Fruit fly (Drosophila melanogaster) whole organism, embryonic: ENCODE data around the gene TBC1d7.

Source experiments
- Atf6 ChIP-seq: fragments of 200-800 bp; sonication (Bioruptor generic); IDR thresholded peaks from 2 replicates; pipeline ENCODE4 v1.3.6; 2022; ENCODE audit warnings: missing biosample characterization, missing genetic modification characterization
- B-H2 ChIP-seq: fragments of 200-800 bp; sonication (Bioruptor generic); optimal IDR thresholded peaks from 2 replicates; lab custom pipeline; 2018; ENCODE audit warnings: missing biosample characterization, mild to moderate bottlenecking, missing genetic modification characterization
- CG1024 ChIP-seq: fragments of 200-800 bp; sonication (Bioruptor generic); IDR thresholded peaks from 2 replicates; pipeline ENCODE4 v1.3.6; 2022; ENCODE audit warnings: missing biosample characterization, missing genetic modification characterization
- CG10267 ChIP-seq: fragments of 200-800 bp; sonication (Bioruptor generic); optimal IDR thresholded peaks from 2 replicates; lab custom pipeline; 2018; ENCODE audit warnings: missing biosample characterization, mild to moderate bottlenecking, missing genetic modification characterization, moderate library complexity
- CG10366 ChIP-seq: fragments of 200-800 bp; sonication (Bioruptor generic); IDR thresholded peaks from 2 replicates; pipeline ENCODE4 v1.3.6; 2022; ENCODE audit warnings: missing biosample characterization, missing genetic modification characterization
- CG10462 ChIP-seq: fragments of 200-800 bp; sonication (Bioruptor generic); optimal IDR thresholded peaks from 2 replicates; lab custom pipeline; 2016; ENCODE audit warnings: missing biosample characterization, missing genetic modification characterization
- CG12659 ChIP-seq: fragments of 200-800 bp; sonication (Bioruptor generic); optimal IDR thresholded peaks from 3 replicates; lab custom pipeline; 2017; ENCODE audit warnings: mild to moderate bottlenecking, missing biosample characterization, missing genetic modification reagents, missing genetic modification characterization
- CG13624 ChIP-seq: fragments of 200-800 bp; sonication (Bioruptor generic); optimal IDR thresholded peaks from 2 replicates; lab custom pipeline; 2016; ENCODE audit warnings: missing biosample characterization, missing genetic modification characterization
- CG14441 ChIP-seq: fragments of 200-800 bp; sonication (Bioruptor generic); IDR thresholded peaks from 2 replicates; pipeline ENCODE4 v1.3.6; 2022; ENCODE audit warnings: missing biosample characterization, missing genetic modification characterization
- CG17829 ChIP-seq: fragments of 200-800 bp; optimal IDR thresholded peaks from 2 replicates; lab custom pipeline; 2019; ENCODE audit warnings: missing biosample characterization, mild to moderate bottlenecking, missing genetic modification characterization, moderate library complexity
- CG18011 ChIP-seq: fragments of 200-800 bp; sonication (Bioruptor generic); optimal IDR thresholded peaks from 2 replicates; lab custom pipeline; 2017; ENCODE audit warnings: missing biosample characterization, missing genetic modification characterization, mild to moderate bottlenecking, moderate library complexity, missing genotype
- CG2116 ChIP-seq: fragments of 200-800 bp; sonication (Bioruptor generic); optimal IDR thresholded peaks from 3 replicates; lab custom pipeline; 2018; ENCODE audit warnings: missing biosample characterization, mild to moderate bottlenecking, missing genetic modification characterization
- CG2129 ChIP-seq: fragments of 200-800 bp; sonication (Bioruptor generic); IDR thresholded peaks from 2 replicates; pipeline ENCODE4 v1.3.6; 2022; ENCODE audit warnings: missing biosample characterization, missing genetic modification characterization; ENCODE audit not compliant: partially characterized antibody
- CG32767 ChIP-seq: fragments of 200-800 bp; sonication (Bioruptor generic); IDR thresholded peaks from 2 replicates; pipeline ENCODE4 v1.3.6; 2022; ENCODE audit warnings: missing biosample characterization, missing genetic modification characterization
- CG4328 ChIP-seq: fragments of 200-800 bp; sonication (Bioruptor generic); optimal IDR thresholded peaks from 3 replicates; lab custom pipeline; 2017; ENCODE audit warnings: missing biosample characterization, missing genetic modification reagents, missing genetic modification characterization
- CG6272 ChIP-seq: fragments of 200-800 bp; sonication (Bioruptor generic); IDR thresholded peaks from 2 replicates; pipeline ENCODE4 v1.3.6; 2022; ENCODE audit warnings: missing biosample characterization, missing genetic modification characterization
- CG7357 ChIP-seq: fragments of 200-800 bp; sonication (Bioruptor generic); IDR thresholded peaks from 3 replicates; pipeline ENCODE4 v1.3.6; 2022; ENCODE audit warnings: missing biosample characterization, missing genetic modification characterization
- CG7839 ChIP-seq: fragments of 200-800 bp; sonication (Bioruptor generic); optimal IDR thresholded peaks from 3 replicates; lab custom pipeline; 2018; ENCODE audit warnings: missing biosample characterization, mild to moderate bottlenecking, missing genetic modification characterization, moderate library complexity
- CG8089 ChIP-seq: fragments of 200-800 bp; sonication (Bioruptor generic); optimal IDR thresholded peaks from 3 replicates; lab custom pipeline; 2016; ENCODE audit warnings: missing biosample characterization, missing genetic modification characterization
- CkIIα-i1 ChIP-seq: fragments of 200-800 bp; sonication (Bioruptor generic); IDR thresholded peaks from 2 replicates; pipeline ENCODE4 v1.3.6; 2022; ENCODE audit warnings: missing biosample characterization, missing genetic modification characterization
- Ets65A ChIP-seq: fragments of 200-800 bp; sonication (Bioruptor generic); peaks from one replicate; lab custom pipeline; 2016; ENCODE audit warnings: missing biosample characterization, missing genetic modification characterization
- Ets97D ChIP-seq: fragments of 200-800 bp; sonication (Bioruptor generic); optimal IDR thresholded peaks from 3 replicates; lab custom pipeline; 2016; ENCODE audit warnings: missing biosample characterization, missing genetic modification characterization
- Hsf ChIP-seq: fragments of 200-800 bp; sonication (Bioruptor generic); optimal IDR thresholded peaks from 3 replicates; lab custom pipeline; 2016; ENCODE audit warnings: missing biosample characterization, missing genetic modification characterization
- Lhr ChIP-seq: fragments of 200-800 bp; sonication (Bioruptor generic); optimal IDR thresholded peaks from 3 replicates; lab custom pipeline; 2017; ENCODE audit warnings: mild to moderate bottlenecking, missing biosample characterization, missing genetic modification reagents, missing genetic modification characterization
- Nf-YA ChIP-seq: fragments of 200-800 bp; sonication (Bioruptor generic); IDR thresholded peaks from 2 replicates; pipeline ENCODE4 v1.3.6; 2022; ENCODE audit warnings: missing biosample characterization, missing genetic modification characterization
- Nf-YC ChIP-seq: fragments of 200-800 bp; optimal IDR thresholded peaks from 3 replicates; lab custom pipeline; 2019; ENCODE audit warnings: missing biosample characterization, mild to moderate bottlenecking, missing genetic modification characterization, moderate library complexity
- Pdp1 ChIP-seq, 2 experiments: fragments of 200-800 bp; sonication (Bioruptor generic); optimal IDR thresholded peaks; 3 replicates each; lab custom pipeline; 2016; ENCODE audit warnings: missing biosample characterization in 2 of 2, missing genetic modification characterization in 2 of 2, mild to moderate bottlenecking in 1 of 2, moderate library complexity in 1 of 2
- Rfx ChIP-seq: fragments of 200-800 bp; sonication (Bioruptor generic); IDR thresholded peaks from 2 replicates; pipeline ENCODE4 v1.3.6; 2022; ENCODE audit warnings: missing biosample characterization, missing genetic modification characterization
- Rx ChIP-seq: fragments of 200-800 bp; sonication (Bioruptor generic); IDR thresholded peaks from 2 replicates; pipeline ENCODE4 v1.3.6; 2022; ENCODE audit warnings: missing biosample characterization, missing genetic modification characterization
- Xbp1 ChIP-seq: fragments of 200-800 bp; sonication (Bioruptor generic); optimal IDR thresholded peaks from 3 replicates; lab custom pipeline; 2016; ENCODE audit warnings: missing biosample characterization, mild to moderate bottlenecking, missing genetic modification characterization
- Xrp1 ChIP-seq: fragments of 200-800 bp; sonication (Bioruptor generic); IDR thresholded peaks from 2 replicates; pipeline ENCODE4 v1.3.6; 2022; ENCODE audit warnings: missing biosample characterization, missing genetic modification characterization
- YL-1 ChIP-seq: fragments of 200-800 bp; sonication (Bioruptor generic); optimal IDR thresholded peaks from 3 replicates; lab custom pipeline; 2017; ENCODE audit warnings: missing biosample characterization, mild to moderate bottlenecking, missing genetic modification characterization
- bab2 ChIP-seq: fragments of 200-800 bp; sonication (Bioruptor generic); optimal IDR thresholded peaks from 2 replicates; lab custom pipeline; 2016; ENCODE audit warnings: missing biosample characterization, missing genetic modification characterization
- chinmo ChIP-seq: fragments of 200-800 bp; sonication (Bioruptor generic); IDR thresholded peaks from 4 replicates; pipeline ENCODE4 v1.3.6; 2022; ENCODE audit warnings: missing biosample characterization, missing genetic modification characterization; ENCODE audit not compliant: partially characterized antibody
- ewg ChIP-seq: fragments of 200-800 bp; sonication (Bioruptor generic); optimal IDR thresholded peaks from 3 replicates; lab custom pipeline; 2017; ENCODE audit warnings: mild to moderate bottlenecking, missing biosample characterization, missing genetic modification reagents, missing genetic modification characterization
- fd3F ChIP-seq: fragments of 200-800 bp; sonication (Bioruptor generic); optimal IDR thresholded peaks from 2 replicates; lab custom pipeline; 2018; ENCODE audit warnings: missing biosample characterization, mild to moderate bottlenecking, missing genetic modification characterization, moderate library complexity
- gro ChIP-seq: fragments of 200-800 bp; sonication (Bioruptor generic); optimal IDR thresholded peaks from 2 replicates; lab custom pipeline; 2016; ENCODE audit warnings: missing biosample characterization, missing genetic modification characterization
- ind ChIP-seq: fragments of 200-800 bp; sonication (Bioruptor generic); optimal IDR thresholded peaks from 3 replicates; lab custom pipeline; 2016; ENCODE audit warnings: missing biosample characterization, missing genetic modification characterization
- klu ChIP-seq: fragments of 200-800 bp; sonication (Bioruptor generic); IDR thresholded peaks from 2 replicates; pipeline ENCODE4 v1.3.6; 2022; ENCODE audit warnings: missing biosample characterization, missing genetic modification characterization
- knrl ChIP-seq: fragments of 200-800 bp; sonication (Bioruptor generic); IDR thresholded peaks from 3 replicates; pipeline ENCODE4 v1.3.6; 2022; ENCODE audit warnings: missing biosample characterization, missing genetic modification characterization; ENCODE audit not compliant: partially characterized antibody
- lilli ChIP-seq: fragments of 200-800 bp; sonication (Bioruptor generic); optimal IDR thresholded peaks from 3 replicates; lab custom pipeline; 2016; ENCODE audit warnings: missing biosample characterization, missing genetic modification characterization
- lola ChIP-seq, 3 experiments: fragments of >200 bp in 2 of 3; fragments of 200-800 bp in 1 of 3; sonication (Bioruptor generic) in 1 of 3; optimal IDR thresholded peaks; 2 replicates each; lab custom pipeline; 2017 to 2019; ENCODE audit warnings: missing biosample characterization in 3 of 3, missing genetic modification characterization in 3 of 3, mild to moderate bottlenecking in 1 of 3, moderate library complexity in 1 of 3
- mam ChIP-seq: fragments of 200-800 bp; sonication (Bioruptor generic); optimal IDR thresholded peaks from 3 replicates; lab custom pipeline; 2016; ENCODE audit warnings: missing biosample characterization, missing genetic modification characterization
- nau ChIP-seq: fragments of 200-800 bp; sonication (Bioruptor generic); optimal IDR thresholded peaks from 3 replicates; lab custom pipeline; 2017; ENCODE audit warnings: missing biosample characterization, mild to moderate bottlenecking, missing genetic modification characterization, missing genetic modification reagents
- ranshi ChIP-seq: fragments of 200-800 bp; sonication (Bioruptor generic); IDR thresholded peaks from 2 replicates; pipeline ENCODE4 v1.3.6; 2022; ENCODE audit warnings: missing biosample characterization, missing genetic modification characterization
- salm ChIP-seq: fragments of 200-800 bp; sonication (Bioruptor generic); optimal IDR thresholded peaks from 2 replicates; lab custom pipeline; 2018; ENCODE audit warnings: missing biosample characterization, mild to moderate bottlenecking, missing genetic modification characterization
- sens ChIP-seq: fragments of 200-800 bp; sonication (Bioruptor generic); peaks from one replicate; lab custom pipeline; 2016; ENCODE audit warnings: missing biosample characterization, missing genetic modification characterization
- slbo ChIP-seq: fragments of 200-800 bp; sonication (Bioruptor generic); IDR thresholded peaks from 2 replicates; pipeline ENCODE4 v1.3.6; 2022; ENCODE audit warnings: missing biosample characterization, missing genetic modification characterization
- trem ChIP-seq: fragments of 200-800 bp; optimal IDR thresholded peaks from 3 replicates; lab custom pipeline; 2019; ENCODE audit warnings: missing biosample characterization, mild to moderate bottlenecking, missing genetic modification characterization, moderate library complexity
- tup ChIP-seq: fragments of 200-800 bp; sonication (Bioruptor generic); optimal IDR thresholded peaks from 2 replicates; lab custom pipeline; 2016; ENCODE audit warnings: missing biosample characterization, mild to moderate bottlenecking, missing genetic modification characterization, moderate library complexity

Gene TBC1d7

DNA sequence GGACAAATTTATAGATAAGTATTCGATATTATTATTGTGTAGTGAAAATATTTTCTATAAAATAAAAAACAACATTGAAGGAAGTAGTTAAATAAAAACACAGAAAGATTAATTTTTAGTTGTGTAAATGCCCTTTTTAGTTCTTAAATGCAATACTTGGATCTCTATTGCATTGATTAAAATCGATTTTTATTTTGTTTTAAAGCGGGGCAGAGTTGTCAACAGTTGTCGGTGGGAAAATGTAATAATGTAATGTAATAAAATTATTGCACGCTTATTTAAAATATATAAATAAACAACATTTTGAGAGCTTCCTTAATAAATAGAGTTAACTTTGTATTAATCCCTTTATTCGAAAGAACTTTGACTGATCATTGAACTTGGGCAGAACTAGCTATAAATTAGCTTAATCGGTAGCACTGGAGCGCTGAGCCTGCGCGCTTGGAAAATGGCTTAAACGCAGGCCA, 2.1 kb downstream of the TBC1d7 start, which contains the start of gene Apc2 (continued):
- peak; percentile 49 for TF ChIP-seq bab2
- TF ChIP-seq CG2129 (GFP tag; lab: Robert Waterston, UW) = peak; percentile 40; the same call in 1 of the 2 replicates
- peak; percentile 8 for TF ChIP-seq Ets97D (GFP tag; lab: Kevin White, UChicago)
- no peak for TF ChIP-seq CG4328 (GFP tag; lab: Kevin White, UChicago)
- peak; percentile 82 for TF ChIP-seq slbo
- TF ChIP-seq mam = peak; percentile 41
- peak; percentile 58 for TF ChIP-seq CG2116
- no peak for TF ChIP-seq chinmo
- peak; percentile 38 to 64 for TF ChIP-seq Pdp1 (GFP tag; optimal IDR thresholded peaks at IDR 0.05; lab: Kevin White, UChicago)
- TF ChIP-seq fd3F (GFP tag; lab: Kevin White, UChicago) = peak; percentile 53
- peak; percentile 35; the same call in 1 of the 3 replicates for TF ChIP-seq CG7357 (GFP tag; lab: Robert Waterston, UW)
- peak; percentile 69 for TF ChIP-seq Xbp1 (GFP tag; lab: Kevin White, UChicago)
- TF ChIP-seq CkIIα-i1 (GFP tag; lab: Robert Waterston, UW) = no peak
- TF ChIP-seq CG18011 (GFP tag; lab: Kevin White, UChicago) = peak; percentile 0
- peak; percentile 64; the same call in 1 of the 2 replicates for TF ChIP-seq CG14441
- TF ChIP-seq sens (GFP tag; lab: Kevin White, UChicago) = peak; percentile 91
- peak; percentile 36 for TF ChIP-seq ind
- TF ChIP-seq lola (GFP tag; optimal IDR thresholded peaks at IDR 0.05; lab: Kevin White, UChicago) = peak in 1 of 3 experiments; percentile 68
- peak; percentile 46; the same call in 1 of the 3 replicates for TF ChIP-seq knrl (GFP tag; lab: Robert Waterston, UW)
- TF ChIP-seq CG10462 (GFP tag; lab: Kevin White, UChicago) = peak; percentile 73
- peak; percentile 66 for TF ChIP-seq CG10267 (tag; lab: Kevin White, UChicago)
- TF ChIP-seq B-H2 = peak; percentile 4
- TF ChIP-seq YL-1 (GFP tag; lab: Kevin White, UChicago) = peak; percentile 47
- peak; percentile 79 for TF ChIP-seq Ets65A (GFP tag; lab: Kevin White, UChicago)
- peak; percentile 70 for TF ChIP-seq CG17829
- TF ChIP-seq CG12659 (GFP tag; lab: Kevin White, UChicago) = peak; percentile 64
- no peak for TF ChIP-seq CG8089 (GFP tag; lab: Kevin White, UChicago)
- TF ChIP-seq Xrp1 (GFP tag; lab: Robert Waterston, UW) = peak; percentile 76
- TF ChIP-seq tup (GFP tag; lab: Kevin White, UChicago) = peak; percentile 30
- TF ChIP-seq ranshi (GFP tag; lab: Robert Waterston, UW) = peak; percentile 60; the same call in 1 of the 2 replicates
- TF ChIP-seq nau (GFP tag; lab: Kevin White, UChicago) = no peak
- TF ChIP-seq Nf-YC (tag; lab: Kevin White, UChicago) = peak; percentile 62
- TF ChIP-seq trem (tag; lab: Kevin White, UChicago) = peak; percentile 73
- no peak for TF ChIP-seq CG6272 (GFP tag; lab: Robert Waterston, UW)
- TF ChIP-seq CG10366 (GFP tag; lab: Robert Waterston, UW) = peak; percentile 50
- peak; percentile 43 for TF ChIP-seq Lhr (GFP tag; lab: Kevin White, UChicago)
- peak; percentile 58 for TF ChIP-seq Rx (GFP tag; lab: Robert Waterston, UW)
- no peak for TF ChIP-seq CG13624 (GFP tag; lab: Kevin White, UChicago)
- peak; percentile 52 for TF ChIP-seq Hsf (GFP tag; lab: Kevin White, UChicago)
- 0 out of 2 replicates have a peak, but pooled peaks have one; percentile 17 for TF ChIP-seq CG32767 (GFP tag; lab: Robert Waterston, UW)
- TF ChIP-seq salm = peak; percentile 27
- TF ChIP-seq Atf6 (GFP tag; lab: Robert Waterston, UW) = peak; percentile 45; the same call in 1 of the 2 replicates
- no peak for TF ChIP-seq CG1024
- no peak for TF ChIP-seq Nf-YA (GFP tag; lab: Robert Waterston, UW)
- TF ChIP-seq ewg (GFP tag; lab: Kevin White, UChicago) = peak; percentile 73
- TF ChIP-seq gro (GFP tag; lab: Kevin White, UChicago) = no peak
- TF ChIP-seq lilli (GFP tag; lab: Kevin White, UChicago) = peak; percentile 57
- peak; percentile 74 for TF ChIP-seq CG7839
- peak; percentile 54 for TF ChIP-seq klu
- peak; percentile 65 for TF ChIP-seq Rfx
